Fruit fly (Drosophila melanogaster): ENCODE results near the gene Rbp6.

Gene Rbp6

dm6 chr3L:17009715-17010491 lies 228.1 kb downstream of the Rbp6 start (continued):
- peak; percentile 63 to 84 for TF ChIP-seq dl (GFP tag; optimal IDR thresholded peaks at IDR 0.05; ENCODE audit: insufficient read depth in 1 of 2, partially characterized antibody in 2 of 2)

DNA sequence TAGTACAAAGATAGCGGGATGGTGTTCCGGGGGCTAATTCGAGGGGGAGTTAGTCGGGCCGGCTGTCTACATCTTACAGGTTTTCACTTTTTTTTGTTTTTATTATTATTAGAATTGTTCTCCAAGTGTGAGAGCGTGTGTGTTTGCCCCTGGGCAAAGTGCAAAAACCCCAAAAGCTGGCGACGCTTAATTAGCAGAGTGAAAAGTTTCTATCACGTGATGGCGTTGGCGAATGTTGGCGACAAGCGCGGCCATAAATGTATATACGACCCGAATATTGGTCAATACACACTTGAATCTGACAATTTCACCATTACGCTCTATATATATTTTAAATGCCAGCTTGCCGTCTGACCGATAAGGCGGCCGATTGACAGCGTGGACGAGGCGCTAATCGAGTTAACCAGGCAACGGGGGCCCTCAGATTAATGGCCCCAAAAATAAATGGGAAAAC lies 229.1 kb downstream of the Rbp6 start:
- TF ChIP-seq Jra (GFP tag; optimal IDR thresholded peaks at IDR 0.05) (no peak), GATAd (GFP tag; optimal IDR thresholded peaks at IDR 0.05) (no peak), pan (optimal IDR thresholded peaks at IDR 0.05) (no peak), psq (GFP tag; optimal IDR thresholded peaks at IDR 0.05) (no peak), dl (GFP tag; optimal IDR thresholded peaks at IDR 0.05; ENCODE audit: insufficient read depth in 1 of 2, partially characterized antibody in 2 of 2) (no peak), ey (GFP tag; optimal IDR thresholded peaks at IDR 0.05) (no peak), fru (GFP tag; optimal IDR thresholded peaks at IDR 0.05) (no peak), Vsx2 (GFP tag; optimal IDR thresholded peaks at IDR 0.05; ENCODE audit: partially characterized antibody) (peak; percentile 21), CG32264 (GFP tag; optimal IDR thresholded peaks at IDR 0.05) (no peak), tai (GFP tag; optimal IDR thresholded peaks at IDR 0.05) (no peak), jim (GFP tag; optimal IDR thresholded peaks at IDR 0.05) (no peak), woc (GFP tag; optimal IDR thresholded peaks at IDR 0.05) (no peak), Dfd (GFP tag; optimal IDR thresholded peaks at IDR 0.05) (no peak), sv (GFP tag; optimal IDR thresholded peaks at IDR 0.05) (no peak), Hnf4 (GFP tag; optimal IDR thresholded peaks at IDR 0.05) (peak; percentile 12), OdsH (GFP tag; optimal IDR thresholded peaks at IDR 0.05) (no peak), Rel (GFP tag; optimal IDR thresholded peaks at IDR 0.05) (no peak), Rel (tag; optimal IDR thresholded peaks at IDR 0.05) (peak; percentile 51), Sp1 (GFP tag; optimal IDR thresholded peaks at IDR 0.05) (no peak), CG9705 (GFP tag; optimal IDR thresholded peaks at IDR 0.05) (no peak), Abd-B (GFP tag; optimal IDR thresholded peaks at IDR 0.05) (no peak), Hr78 (GFP tag; optimal IDR thresholded peaks at IDR 0.05) (no peak), brk (GFP tag; optimal IDR thresholded peaks at IDR 0.05) (no peak), Dif (GFP tag; optimal IDR thresholded peaks at IDR 0.05; ENCODE audit: partially characterized antibody) (no peak), N (GFP tag; optimal IDR thresholded peaks at IDR 0.05) (no peak), h (GFP tag; optimal IDR thresholded peaks at IDR 0.05) (no peak), foxo (GFP tag; optimal IDR thresholded peaks at IDR 0.05) (no peak), Myc (optimal IDR thresholded peaks at IDR 0.05) (no peak), dsf (GFP tag; optimal IDR thresholded peaks at IDR 0.05; ENCODE audit: borderline replicate concordance) (no peak), br (GFP tag; optimal IDR thresholded peaks at IDR 0.05) (peak; percentile 12), Mio (GFP tag; optimal IDR thresholded peaks at IDR 0.05) (no peak), usp (GFP tag; optimal IDR thresholded peaks at IDR 0.05) (no peak), CrebA (GFP tag; optimal IDR thresholded peaks at IDR 0.05; ENCODE audit: borderline replicate concordance) (peak; percentile 51), dmrt93B (GFP tag; optimal IDR thresholded peaks at IDR 0.05) (no peak), Hr83 (GFP tag; optimal IDR thresholded peaks at IDR 0.05; ENCODE audit: poor library complexity, severe bottlenecking) (no peak), sage (GFP tag; optimal IDR thresholded peaks at IDR 0.05) (no peak), rgr (GFP tag; optimal IDR thresholded peaks at IDR 0.05) (peak; percentile 21)
